Worm (Caenorhabditis elegans): ENCODE results near the gene srt-6.

DNA sequence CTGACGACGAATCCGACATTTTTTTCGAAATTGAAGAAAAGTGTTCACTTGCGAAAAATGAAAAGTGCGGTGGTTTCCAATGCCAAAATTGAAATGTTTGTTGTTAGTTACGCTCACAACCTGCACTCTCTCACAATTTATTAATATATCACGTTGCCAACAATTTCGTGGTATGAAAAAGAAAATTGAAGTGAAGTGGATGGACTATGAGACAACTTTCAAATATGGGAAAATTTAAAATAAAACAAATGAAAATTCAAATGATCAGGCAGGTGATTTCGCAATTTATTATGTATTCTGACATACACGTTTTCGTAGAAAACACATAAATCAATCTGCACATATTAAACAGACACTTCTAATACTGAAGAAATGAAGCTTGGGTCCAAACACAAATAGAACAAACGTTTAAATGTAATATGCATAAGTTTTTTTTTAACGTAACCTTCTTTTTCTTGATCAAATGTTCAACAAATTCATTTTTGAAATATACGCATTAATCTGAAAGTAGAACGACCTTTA lies 22.5 kb downstream of the srt-6 start, which contains the start of gene srp-6:
- no peak for TF ChIP-seq ztf-11 (tag; optimal IDR thresholded peaks at IDR 0.05)
- no peak for TF ChIP-seq nhr-23 (tag; optimal IDR thresholded peaks at IDR 0.05)
- no peak for TF ChIP-seq snpc-4 (tag; optimal IDR thresholded peaks at IDR 0.05)
- no peak for TF ChIP-seq fkh-10 (GFP tag; optimal IDR thresholded peaks at IDR 0.05)
- TF ChIP-seq nhr-76 (tag; optimal IDR thresholded peaks at IDR 0.05): no peak
- TF ChIP-seq daf-12 (tag; optimal IDR thresholded peaks at IDR 0.05): no peak
- no peak for TF ChIP-seq nhr-12 (tag; optimal IDR thresholded peaks at IDR 0.05)
- TF ChIP-seq ceh-82 (tag; optimal IDR thresholded peaks at IDR 0.05): no peak
